Fruit fly (Drosophila melanogaster): ENCODE results near the gene JMJD6.

Gene JMJD6

dm6 chr3R:22362218-22362907 lies at the start of gene JMJD6, which contains the start of the genes CG7071 and Muted (continued):
- TF ChIP-seq Dll (GFP tag; IDR thresholded peaks at IDR 0.05; ENCODE audit: partially characterized antibody) (peak; percentile 95), nmo (GFP tag; optimal IDR thresholded peaks at IDR 0.05) (peak; percentile 88), CG18764 (GFP tag; optimal IDR thresholded peaks at IDR 0.05) (peak; percentile 87), CG13296 (GFP tag; optimal IDR thresholded peaks at IDR 0.05) (peak; percentile 89), Hmr (GFP tag; optimal IDR thresholded peaks at IDR 0.05) (peak; percentile 93), br (optimal IDR thresholded peaks at IDR 0.05) (no peak), sna (GFP tag; IDR thresholded peaks at IDR 0.05; ENCODE audit: partially characterized antibody) (peak; percentile 91), CG42726 (GFP tag; IDR thresholded peaks at IDR 0.05; ENCODE audit: partially characterized antibody) (peak; percentile 66; the same call in 1 of the 2 replicates), ssp (GFP tag; IDR thresholded peaks at IDR 0.05) (peak; percentile 76), E2f1 (GFP tag; IDR thresholded peaks at IDR 0.05) (peak; percentile 84), CG11695 (GFP tag; IDR thresholded peaks at IDR 0.05) (peak; percentile 87), CG14050 (GFP tag; IDR thresholded peaks at IDR 0.05) (peak; percentile 85), sr (GFP tag; IDR thresholded peaks at IDR 0.05) (peak; percentile 55; the same call in 1 of the 3 replicates), sug (tag; optimal IDR thresholded peaks at IDR 0.05) (peak; percentile 88), chn (GFP tag; optimal IDR thresholded peaks at IDR 0.05) (peak; percentile 93), Sry-δ (GFP tag; optimal IDR thresholded peaks at IDR 0.05) (peak; percentile 71), CG10366 (GFP tag; IDR thresholded peaks at IDR 0.05) (peak; percentile 91), gsb-n (tag; optimal IDR thresholded peaks at IDR 0.05) (peak; percentile 73), salm (tag; optimal IDR thresholded peaks at IDR 0.05) (peak; percentile 78), ems (GFP tag; optimal IDR thresholded peaks at IDR 0.05) (peak; percentile 89), tna (GFP tag; IDR thresholded peaks at IDR 0.05; ENCODE audit: partially characterized antibody) (peak; percentile 42; the same call in 1 of the 2 replicates), Ets97D (GFP tag; optimal IDR thresholded peaks at IDR 0.05) (peak; percentile 87), gcm2 (GFP tag; optimal IDR thresholded peaks at IDR 0.05) (peak; percentile 65), HLH54F (GFP tag; optimal IDR thresholded peaks at IDR 0.05) (peak; percentile 95), CG16813 (GFP tag; IDR thresholded peaks at IDR 0.05; ENCODE audit: partially characterized antibody) (peak; percentile 74), Dek (tag; optimal IDR thresholded peaks at IDR 0.05) (peak; percentile 91), Pdp1 (GFP tag; optimal IDR thresholded peaks at IDR 0.05) (peak; percentile 81 to 91), CG17568 (GFP tag; optimal IDR thresholded peaks at IDR 0.05) (peak; percentile 86), CG2120 (GFP tag; optimal IDR thresholded peaks at IDR 0.05) (peak; percentile 98), CG11456 (GFP tag; IDR thresholded peaks at IDR 0.05) (peak; percentile 93), da (GFP tag; optimal IDR thresholded peaks at IDR 0.05) (peak; percentile 34), stc (GFP tag; IDR thresholded peaks at IDR 0.05) (peak; percentile 79; the same call in 1 of the 2 replicates), CG31224 (GFP tag; IDR thresholded peaks at IDR 0.05) (peak; percentile 80), CG13287 (GFP tag; IDR thresholded peaks at IDR 0.05; ENCODE audit: partially characterized antibody) (peak; percentile 94), zf30C (GFP tag; optimal IDR thresholded peaks at IDR 0.05) (peak; percentile 9), CG1603 (tag; optimal IDR thresholded peaks at IDR 0.05) (peak; percentile 82), Adf1 (GFP tag; IDR thresholded peaks at IDR 0.05) (peak; percentile 69), CG14441 (GFP tag; IDR thresholded peaks at IDR 0.05) (peak; percentile 92), HLH3B (GFP tag; IDR thresholded peaks at IDR 0.05) (peak; percentile 92), peb (GFP tag; IDR thresholded peaks at IDR 0.05) (no peak), Ssrp (tag; optimal IDR thresholded peaks at IDR 0.05) (peak; percentile 88), CrebB (tag; optimal IDR thresholded peaks at IDR 0.05) (peak; percentile 77), CG11723 (GFP tag; optimal IDR thresholded peaks at IDR 0.05) (peak; percentile 84), CG17361 (GFP tag; IDR thresholded peaks at IDR 0.05) (peak; percentile 91), ATbp (GFP tag; optimal IDR thresholded peaks at IDR 0.05) (peak; percentile 73), gfzf (GFP tag; optimal IDR thresholded peaks at IDR 0.05) (peak; percentile 90), fru (optimal IDR thresholded peaks at IDR 0.05) (no peak), caup (GFP tag; optimal IDR thresholded peaks at IDR 0.05; ENCODE audit: severe bottlenecking) (peak; percentile 89), CG17612 (GFP tag; IDR thresholded peaks at IDR 0.05) (peak; percentile 81), sob (GFP tag; IDR thresholded peaks at IDR 0.05) (peak; percentile 96)

All from whole organism, embryonic.